Worm (Caenorhabditis elegans) whole organism, late embryonic: ENCODE data around the gene nprl-3.

Experiments used
- nfya-1 ChIP-seq: sonication (generic microtip); optimal IDR thresholded peaks from 2 replicates; lab custom pipeline; 2017; ENCODE audit warnings: missing genetic modification characterization, mild to moderate bottlenecking, missing compliant biosample characterization, antibody characterized with exemption, moderate library complexity
- unc-86 ChIP-seq: sonication (generic microtip); optimal IDR thresholded peaks from 2 replicates; lab custom pipeline; 2016; ENCODE audit warnings: missing genetic modification characterization, missing compliant biosample characterization

DNA sequence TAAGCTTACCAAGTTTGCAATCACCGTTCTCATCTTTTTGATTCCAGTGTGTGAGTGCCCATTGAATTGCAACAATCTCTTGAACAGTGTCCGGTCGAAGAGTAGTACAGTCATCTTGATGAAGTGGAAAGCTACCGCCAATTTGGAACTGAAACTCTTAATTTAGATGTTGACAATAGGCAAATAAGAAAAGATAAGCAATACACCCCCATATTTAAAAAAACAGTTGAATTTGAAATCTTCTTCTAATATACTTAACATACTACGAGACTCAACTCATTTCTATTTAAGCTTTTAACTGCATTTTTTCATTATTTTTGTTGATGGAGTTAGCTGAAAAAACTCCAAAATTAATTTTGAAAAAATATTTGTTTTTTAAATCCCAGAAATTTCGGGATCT lies 14.8 kb downstream of the nprl-3 start:
- no peak for TF ChIP-seq nfya-1 (tag; lab: Kevin White, UChicago)
- no peak for TF ChIP-seq unc-86
